Worm (Caenorhabditis elegans) whole organism, L3 larva: ENCODE results near the gene clu-1.
A peak's percentile ranks its signal among the peaks of the same experiment; 100 is the strongest.

Experiments
- R02D3.7 ChIP-seq: fragments of 150-350 bp; optimal IDR thresholded peaks from 2 replicates; lab custom pipeline; 2014; ENCODE audit warnings: missing biosample characterization, missing genetic modification characterization
- ZK546.5 ChIP-seq: sonication (generic microtip); optimal IDR thresholded peaks from 2 replicates; lab custom pipeline; 2017; ENCODE audit warnings: missing biosample characterization, missing genetic modification characterization
- aly-2 ChIP-seq: fragments of 150-350 bp; optimal IDR thresholded peaks from 2 replicates; lab custom pipeline; 2014; ENCODE audit warnings: missing biosample characterization, missing genetic modification characterization
- ama-1 ChIP-seq: fragments of 150-350 bp; optimal IDR thresholded peaks from 2 replicates; lab custom pipeline; 2018
- ceh-16 ChIP-seq: sonication (generic microtip); optimal IDR thresholded peaks from 2 replicates; lab custom pipeline; 2017; ENCODE audit warnings: missing biosample characterization, missing genetic modification characterization
- ceh-28 ChIP-seq: fragments of 150-350 bp; optimal IDR thresholded peaks from 2 replicates; lab custom pipeline; 2014; ENCODE audit warnings: missing biosample characterization, missing genetic modification reagents, missing genetic modification characterization
- ceh-82 ChIP-seq: fragments of 150-350 bp; optimal IDR thresholded peaks from 2 replicates; lab custom pipeline; 2014; ENCODE audit warnings: missing biosample characterization, missing genetic modification characterization
- ceh-9 ChIP-seq: sonication (generic microtip); optimal IDR thresholded peaks from 2 replicates; lab custom pipeline; 2018; ENCODE audit warnings: missing biosample characterization, missing genetic modification characterization
- daf-12 ChIP-seq: fragments of 150-350 bp; optimal IDR thresholded peaks from 2 replicates; lab custom pipeline; 2014; ENCODE audit warnings: missing biosample characterization, missing genetic modification reagents, missing genetic modification characterization
- egl-5 ChIP-seq: fragments of 150-350 bp; optimal IDR thresholded peaks from 2 replicates; lab custom pipeline; 2017; ENCODE audit warnings: missing biosample characterization, missing genetic modification reagents, missing genetic modification characterization, inconsistent platforms
- elt-2 ChIP-seq: sonication (generic microtip); optimal IDR thresholded peaks from 2 replicates; lab custom pipeline; 2016; ENCODE audit warnings: missing genetic modification reagents, mild to moderate bottlenecking, missing genetic modification characterization, missing compliant biosample characterization
- elt-3 ChIP-seq, 3 experiments: fragments of 150-350 bp in 1 of 3; sonication (generic microtip) in 2 of 3; optimal IDR thresholded peaks; 2 replicates in 2 of 3; 4 replicates in 1 of 3; lab custom pipeline; 2014 to 2017; ENCODE audit warnings: missing biosample characterization in 3 of 3, missing genetic modification characterization in 3 of 3
- eor-1 ChIP-seq, 2 experiments: fragments of 150-350 bp; optimal IDR thresholded peaks; 2 replicates each; lab custom pipeline; 2014 to 2018; ENCODE audit warnings: missing biosample characterization in 2 of 2, missing genetic modification characterization in 2 of 2
- fkh-10 ChIP-seq: sonication (generic microtip); optimal IDR thresholded peaks from 2 replicates; lab custom pipeline; 2017; ENCODE audit warnings: missing biosample characterization, missing genetic modification reagents, missing genetic modification characterization
- fkh-2 ChIP-seq: fragments of 150-350 bp; optimal IDR thresholded peaks from 2 replicates; lab custom pipeline; 2014; ENCODE audit warnings: missing biosample characterization, missing genetic modification reagents, missing genetic modification characterization
- hmg-11 ChIP-seq: sonication (generic microtip); optimal IDR thresholded peaks from 2 replicates; lab custom pipeline; 2016; ENCODE audit warnings: missing genetic modification characterization, missing compliant biosample characterization
- jun-1 ChIP-seq: fragments of 150-350 bp; optimal IDR thresholded peaks from 2 replicates; lab custom pipeline; 2014; ENCODE audit warnings: missing biosample characterization, missing genetic modification reagents, missing genetic modification characterization
- lin-15B ChIP-seq: fragments of 150-350 bp; optimal IDR thresholded peaks from 2 replicates; lab custom pipeline; 2014; ENCODE audit warnings: missing biosample characterization, missing genetic modification characterization
- lsy-12 ChIP-seq: sonication (generic microtip); optimal IDR thresholded peaks from 2 replicates; lab custom pipeline; 2016; ENCODE audit warnings: mild to moderate bottlenecking, missing genetic modification characterization, missing compliant biosample characterization
- mml-1 ChIP-seq: fragments of 150-350 bp; sonication (generic microtip); optimal IDR thresholded peaks from 3 replicates; lab custom pipeline; 2014; ENCODE audit warnings: missing biosample characterization, missing genetic modification characterization
- nfya-1 ChIP-seq: sonication (generic microtip); optimal IDR thresholded peaks from 2 replicates; lab custom pipeline; 2017; ENCODE audit warnings: missing genetic modification characterization, mild to moderate bottlenecking, missing compliant biosample characterization, antibody characterized with exemption, moderate library complexity; ENCODE audit not compliant: insufficient read depth
- nhr-11 ChIP-seq: fragments of 150-350 bp; optimal IDR thresholded peaks from 2 replicates; lab custom pipeline; 2014; ENCODE audit warnings: missing biosample characterization, missing genetic modification characterization
- nhr-237 ChIP-seq: fragments of 150-350 bp; optimal IDR thresholded peaks from 2 replicates; lab custom pipeline; 2014; ENCODE audit warnings: missing biosample characterization, missing genetic modification characterization
- nhr-25 ChIP-seq: sonication (generic microtip); optimal IDR thresholded peaks from 2 replicates; lab custom pipeline; 2017; ENCODE audit warnings: missing biosample characterization, missing genetic modification characterization
- nhr-28 ChIP-seq: fragments of 150-350 bp; optimal IDR thresholded peaks from 2 replicates; lab custom pipeline; 2014; ENCODE audit warnings: missing biosample characterization, missing genetic modification characterization
- nhr-76 ChIP-seq: fragments of 150-350 bp; sonication (generic microtip); optimal IDR thresholded peaks from 5 replicates; lab custom pipeline; 2014; ENCODE audit warnings: missing biosample characterization, missing genetic modification characterization
- nhr-77 ChIP-seq: fragments of 150-350 bp; optimal IDR thresholded peaks from 2 replicates; lab custom pipeline; 2014; ENCODE audit warnings: missing biosample characterization, missing genetic modification characterization
- pha-4 ChIP-seq: fragments of 150-350 bp; optimal IDR thresholded peaks from 2 replicates; lab custom pipeline; 2014; ENCODE audit warnings: missing biosample characterization, missing genetic modification reagents, missing genetic modification characterization
- sea-2 ChIP-seq: fragments of 150-350 bp; sonication (generic microtip); optimal IDR thresholded peaks from 4 replicates; lab custom pipeline; 2014; ENCODE audit warnings: missing biosample characterization, missing genetic modification reagents, missing genetic modification characterization
- tbx-2 ChIP-seq: sonication (generic microtip); optimal IDR thresholded peaks from 2 replicates; lab custom pipeline; 2016; ENCODE audit warnings: mild to moderate bottlenecking, missing genetic modification characterization, missing compliant biosample characterization
- unc-39 ChIP-seq: sonication (generic microtip); optimal IDR thresholded peaks from 4 replicates; lab custom pipeline; 2017; ENCODE audit warnings: missing biosample characterization, missing genetic modification characterization
- unc-62 ChIP-seq: fragments of 150-350 bp; sonication (generic microtip); optimal IDR thresholded peaks from 4 replicates; lab custom pipeline; 2014; ENCODE audit warnings: missing biosample characterization, missing genetic modification reagents, missing genetic modification characterization
- zag-1 ChIP-seq: fragments of 150-350 bp; optimal IDR thresholded peaks from 2 replicates; lab custom pipeline; 2014; ENCODE audit warnings: missing biosample characterization, missing genetic modification characterization
- ztf-4 ChIP-seq: fragments of 150-350 bp; optimal IDR thresholded peaks from 2 replicates; lab custom pipeline; 2014; ENCODE audit warnings: missing biosample characterization, missing genetic modification characterization

Gene clu-1

ce11 chrIII:9570869-9571268 lies 49.6 kb upstream of the clu-1 start:
- TF ChIP-seq nfya-1 (tag; lab: Kevin White, UChicago) (peak; percentile 100), nhr-237 (tag; lab: Kevin White, UChicago) (no peak), ceh-28 (tag; lab: Kevin White, UChicago) (no peak), nhr-77 (no peak), lin-15B (peak; percentile 45), aly-2 (tag; lab: Kevin White, UChicago) (no peak)

DNA sequence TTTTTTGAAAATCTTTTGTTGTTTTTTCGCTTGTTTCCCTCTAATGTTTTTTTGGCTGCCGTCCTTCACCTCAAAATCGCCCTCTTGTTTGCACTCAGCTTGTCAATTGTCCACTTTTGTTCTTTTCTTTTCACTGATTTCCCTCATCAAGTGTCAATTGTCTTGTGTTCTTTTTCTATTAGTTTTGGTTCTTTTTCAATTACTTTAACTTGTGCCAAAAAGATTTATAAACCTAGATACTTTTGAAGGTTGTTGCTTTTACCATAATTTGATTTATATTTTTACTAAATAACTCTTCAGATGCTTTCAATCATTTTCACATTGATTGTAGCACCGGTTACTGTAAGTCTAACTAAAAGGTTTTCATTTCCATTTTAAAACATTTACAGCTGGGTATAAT lies 47.2 kb upstream of the clu-1 start, which contains the start of gene C48B4.13:
C48B4.13 (plus strand) TSS at position 301 of the 400 bp plus-strand sequence.
- TF ChIP-seq ZK546.5 (tag; lab: Kevin White, UChicago) (no peak), elt-2 (tag; lab: Kevin White, UChicago) (no peak), egl-5 (tag; lab: Kevin White, UChicago) (no peak), lin-15B (no peak), ceh-82 (no peak)

DNA sequence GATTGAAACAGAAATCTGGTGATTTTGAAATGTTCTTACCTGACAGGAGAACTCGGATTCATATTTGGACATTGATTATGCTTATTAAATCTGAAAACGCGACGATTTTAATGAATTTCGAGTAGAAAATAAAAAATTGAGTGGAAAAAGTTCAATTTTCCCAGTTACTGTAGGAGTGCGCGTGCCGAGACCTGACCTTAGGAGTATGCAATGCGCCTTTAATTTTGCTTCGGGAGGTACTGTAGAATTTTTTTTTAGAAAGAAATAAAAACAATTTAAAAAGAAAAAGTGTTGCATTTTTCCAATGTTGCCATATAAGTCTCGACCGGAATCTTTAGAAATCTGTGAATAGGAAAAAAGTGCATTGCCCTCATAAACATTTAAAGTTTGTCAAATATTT lies 44.7 kb upstream of the clu-1 start, which contains the start of gene C48B4.11:
C48B4.11 (minus strand) TSS at position 143 of the 400 bp plus-strand sequence.
- no peak for TF ChIP-seq tbx-2 (tag; lab: Kevin White, UChicago)
- no peak for TF ChIP-seq nhr-77
- TF ChIP-seq fkh-2 = no peak

ce11 chrIII:9564410-9564809 lies 43.1 kb upstream of the clu-1 start, which contains the start of gene C48B4.10:
Gene C48B4.10, minus strand, starts transcription at chrIII:9564510.
- TF ChIP-seq nhr-76 (tag; lab: Kevin White, UChicago) = no peak
- TF ChIP-seq ama-1 = no peak
- TF ChIP-seq ceh-9 (tag; lab: Kevin White, UChicago) = no peak
- TF ChIP-seq nhr-11 (tag; lab: Kevin White, UChicago) = no peak
- TF ChIP-seq ZK546.5 (tag; lab: Kevin White, UChicago) = no peak
- no peak for TF ChIP-seq unc-62
- no peak for TF ChIP-seq nhr-25 (tag; lab: Kevin White, UChicago)
- TF ChIP-seq elt-3 (tag; optimal IDR thresholded peaks at IDR 0.05; lab: Kevin White, UChicago) = no peak
- no peak for TF ChIP-seq mml-1 (tag; lab: Kevin White, UChicago)
- TF ChIP-seq pha-4 = no peak
- TF ChIP-seq fkh-10 (GFP tag; lab: Kevin White, UChicago) = no peak

DNA sequence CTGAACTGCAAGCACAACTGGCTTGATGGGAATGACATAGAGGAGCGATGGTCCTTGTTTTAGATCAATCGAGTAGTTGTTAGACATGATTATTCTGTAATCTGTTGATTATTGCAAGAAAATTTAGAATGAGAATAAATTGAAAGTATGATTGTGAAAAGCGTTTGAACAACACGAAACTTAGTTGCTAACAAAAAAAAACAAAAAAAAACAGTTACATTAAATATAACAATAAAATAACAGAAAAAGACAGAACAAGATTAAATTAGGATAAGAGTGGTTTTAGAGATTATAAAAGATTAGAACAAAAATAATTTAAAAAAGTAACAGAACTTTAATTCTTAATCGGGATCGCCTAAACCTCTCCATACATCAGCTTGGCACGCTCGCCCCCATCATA lies 42.0 kb upstream of the clu-1 start, which contains the start of gene C48B4.9:
C48B4.9 (minus strand) TSS at position 101 of the 400 bp plus-strand sequence.
- TF ChIP-seq ceh-28 (tag; lab: Kevin White, UChicago) = no peak
- TF ChIP-seq pha-4 = no peak
- no peak for TF ChIP-seq ama-1
- TF ChIP-seq eor-1 (tag; optimal IDR thresholded peaks at IDR 0.05; lab: Kevin White, UChicago) = no peak
- TF ChIP-seq sea-2 (GFP tag; lab: Kevin White, UChicago) = no peak
- no peak for TF ChIP-seq R02D3.7
- TF ChIP-seq unc-39 = no peak
- TF ChIP-seq zag-1 (tag; lab: Kevin White, UChicago) = no peak
- TF ChIP-seq fkh-2 = no peak
- TF ChIP-seq ztf-4 (tag; lab: Kevin White, UChicago) = no peak
- TF ChIP-seq unc-62 = no peak
- TF ChIP-seq hmg-11 (tag; lab: Kevin White, UChicago) = no peak
- TF ChIP-seq nhr-237 (tag; lab: Kevin White, UChicago) = no peak
- no peak for TF ChIP-seq ceh-16 (tag; lab: Kevin White, UChicago)
- no peak for TF ChIP-seq elt-2 (tag; lab: Kevin White, UChicago)
- TF ChIP-seq lsy-12 (tag; lab: Kevin White, UChicago) = no peak
- no peak for TF ChIP-seq jun-1 (tag; lab: Kevin White, UChicago)
- no peak for TF ChIP-seq mml-1 (tag; lab: Kevin White, UChicago)
- no peak for TF ChIP-seq nhr-28 (tag; lab: Kevin White, UChicago)
- TF ChIP-seq daf-12 = no peak

ce11 chrIII:9561158-9561557 lies 39.9 kb upstream of the clu-1 start, which contains the start of gene C48B4.8:
Gene C48B4.8, minus strand, starts transcription at chrIII:9561258.
- TF ChIP-seq nhr-25 (tag; lab: Kevin White, UChicago) = no peak
- no peak for TF ChIP-seq jun-1 (tag; lab: Kevin White, UChicago)
- no peak for TF ChIP-seq daf-12
